Fruit fly (Drosophila melanogaster) whole organism, embryonic: ENCODE results near the gene CG15742.
A peak's percentile ranks its signal among the peaks of the same experiment; 100 is the strongest.

Experiments used
- ATbp ChIP-seq: fragments of 200-800 bp; sonication (Bioruptor generic); optimal IDR thresholded peaks from 2 replicates; lab custom pipeline; 2017; ENCODE audit warnings: missing biosample characterization, mild to moderate bottlenecking, missing genetic modification characterization, missing genetic modification reagents
- Atf-2 ChIP-seq: fragments of 200-800 bp; sonication (Bioruptor generic); optimal IDR thresholded peaks from 2 replicates; lab custom pipeline; 2016; ENCODE audit warnings: missing biosample characterization, missing genetic modification characterization
- Blimp-1 ChIP-seq: fragments of 200-800 bp; sonication (Bioruptor generic); optimal IDR thresholded peaks from 3 replicates; lab custom pipeline; 2018; ENCODE audit warnings: missing biosample characterization, missing genetic modification characterization, mild to moderate bottlenecking, moderate library complexity, missing genetic modification reagents
- CG10366 ChIP-seq: fragments of 200-800 bp; sonication (Bioruptor generic); IDR thresholded peaks from 2 replicates; pipeline ENCODE4 v1.3.6; 2022; ENCODE audit warnings: missing biosample characterization, missing genetic modification characterization
- CG11504 ChIP-seq: fragments of 200-800 bp; sonication (Bioruptor generic); optimal IDR thresholded peaks from 3 replicates; lab custom pipeline; 2019; ENCODE audit warnings: missing biosample characterization, mild to moderate bottlenecking, missing genetic modification characterization, moderate library complexity
- CG14014 ChIP-seq: fragments of 200-800 bp; sonication (Bioruptor generic); IDR thresholded peaks from 2 replicates; pipeline ENCODE4 v1.3.6; 2022; ENCODE audit warnings: missing biosample characterization, missing genetic modification characterization
- CG15696 ChIP-seq: fragments of 200-800 bp; sonication (Bioruptor generic); optimal IDR thresholded peaks from 2 replicates; lab custom pipeline; 2019; ENCODE audit warnings: missing biosample characterization, mild to moderate bottlenecking, missing genetic modification characterization, moderate library complexity
- CG1647 ChIP-seq: fragments of 200-800 bp; sonication (Bioruptor generic); optimal IDR thresholded peaks from 3 replicates; lab custom pipeline; 2016; ENCODE audit warnings: missing biosample characterization, missing genetic modification characterization
- CG17829 ChIP-seq: fragments of 200-800 bp; optimal IDR thresholded peaks from 2 replicates; lab custom pipeline; 2019; ENCODE audit warnings: missing biosample characterization, mild to moderate bottlenecking, missing genetic modification characterization, moderate library complexity
- CG18764 ChIP-seq: fragments of 200-800 bp; sonication (Bioruptor generic); optimal IDR thresholded peaks from 3 replicates; lab custom pipeline; 2016; ENCODE audit warnings: missing biosample characterization, missing genetic modification characterization
- CG2199 ChIP-seq: fragments of 200-800 bp; sonication (Bioruptor generic); IDR thresholded peaks from 3 replicates; pipeline ENCODE4 v1.3.6; 2022; ENCODE audit warnings: missing biosample characterization, missing genetic modification characterization
- CG2678 ChIP-seq: fragments of 200-800 bp; sonication (Bioruptor generic); optimal IDR thresholded peaks from 3 replicates; lab custom pipeline; 2019; ENCODE audit warnings: missing biosample characterization, mild to moderate bottlenecking, missing genetic modification characterization, moderate library complexity
- CG31224 ChIP-seq: fragments of 200-800 bp; sonication (Bioruptor generic); IDR thresholded peaks from 2 replicates; pipeline ENCODE4 v1.3.6; 2022; ENCODE audit warnings: missing biosample characterization, missing genetic modification characterization
- CG32532 ChIP-seq: fragments of 200-800 bp; sonication (Bioruptor generic); IDR thresholded peaks from 2 replicates; pipeline ENCODE4 v1.3.6; 2022; ENCODE audit warnings: missing biosample characterization, missing genetic modification characterization
- CG32772 ChIP-seq: fragments of 200-800 bp; sonication (Bioruptor generic); IDR thresholded peaks from 2 replicates; pipeline ENCODE4 v1.3.6; 2022; ENCODE audit warnings: missing biosample characterization, missing genetic modification characterization
- CG6175 ChIP-seq: fragments of 200-800 bp; sonication (Bioruptor generic); IDR thresholded peaks from 3 replicates; pipeline ENCODE4 v1.3.6; 2022; ENCODE audit warnings: missing biosample characterization, missing genetic modification characterization
- CG9437 ChIP-seq: fragments of 200-800 bp; sonication (Bioruptor generic); optimal IDR thresholded peaks from 2 replicates; lab custom pipeline; 2018; ENCODE audit warnings: missing biosample characterization, mild to moderate bottlenecking, missing genetic modification characterization
- CG9876 ChIP-seq: fragments of 200-800 bp; sonication (Bioruptor generic); optimal IDR thresholded peaks from 2 replicates; lab custom pipeline; 2016; ENCODE audit warnings: missing biosample characterization, missing genetic modification characterization
- CoRest ChIP-seq: fragments of 200-800 bp; sonication (Bioruptor generic); optimal IDR thresholded peaks from 3 replicates; lab custom pipeline; 2018; ENCODE audit warnings: missing biosample characterization, mild to moderate bottlenecking, missing genetic modification characterization, moderate library complexity
- D19A ChIP-seq: fragments of 200-800 bp; optimal IDR thresholded peaks from 3 replicates; lab custom pipeline; 2019; ENCODE audit warnings: missing biosample characterization, mild to moderate bottlenecking, missing genetic modification characterization, moderate library complexity
- Dbx ChIP-seq: fragments of 200-800 bp; sonication (Bioruptor generic); IDR thresholded peaks from 3 replicates; pipeline ENCODE4 v1.3.6; 2022; ENCODE audit warnings: missing biosample characterization, missing genetic modification characterization
- Eip74EF ChIP-seq, 2 experiments: fragments of 200-800 bp in 1 of 2; fragments of >200 bp in 1 of 2; sonication (Bioruptor generic) in 1 of 2; optimal IDR thresholded peaks; 2 replicates each; lab custom pipeline; 2017 to 2019; ENCODE audit warnings: missing biosample characterization in 2 of 2, missing genetic modification characterization in 2 of 2, mild to moderate bottlenecking in 1 of 2, moderate library complexity in 1 of 2
- H15 ChIP-seq: fragments of 200-800 bp; sonication (Bioruptor generic); IDR thresholded peaks from 3 replicates; pipeline ENCODE4 v1.3.6; 2022; ENCODE audit warnings: missing biosample characterization, missing genetic modification characterization
- Hmx ChIP-seq: fragments of 200-800 bp; sonication (Bioruptor generic); optimal IDR thresholded peaks from 2 replicates; lab custom pipeline; 2016; ENCODE audit warnings: missing biosample characterization, missing genetic modification characterization
- Nf-YC ChIP-seq: fragments of 200-800 bp; optimal IDR thresholded peaks from 3 replicates; lab custom pipeline; 2019; ENCODE audit warnings: missing biosample characterization, mild to moderate bottlenecking, missing genetic modification characterization, moderate library complexity
- Pdp1 ChIP-seq, 2 experiments: fragments of 200-800 bp; sonication (Bioruptor generic); optimal IDR thresholded peaks; 3 replicates each; lab custom pipeline; 2016; ENCODE audit warnings: missing biosample characterization in 2 of 2, missing genetic modification characterization in 2 of 2, mild to moderate bottlenecking in 1 of 2, moderate library complexity in 1 of 2
- Sry-β ChIP-seq: fragments of 200-800 bp; sonication (Bioruptor generic); optimal IDR thresholded peaks from 2 replicates; lab custom pipeline; 2018; ENCODE audit warnings: missing biosample characterization, mild to moderate bottlenecking, missing genetic modification characterization, moderate library complexity
- al ChIP-seq: fragments of 200-800 bp; sonication (Bioruptor generic); IDR thresholded peaks from 2 replicates; pipeline ENCODE4 v1.3.6; 2022; ENCODE audit warnings: missing biosample characterization, missing genetic modification characterization
- bowl ChIP-seq: fragments of 200-800 bp; sonication (Bioruptor generic); IDR thresholded peaks from 2 replicates; pipeline ENCODE4 v1.3.6; 2022; ENCODE audit warnings: missing biosample characterization, missing genetic modification characterization
- ci ChIP-seq: fragments of 200-800 bp; sonication (Bioruptor generic); IDR thresholded peaks from 3 replicates; pipeline ENCODE4 v1.3.6; 2022; ENCODE audit warnings: missing biosample characterization, missing genetic modification characterization
- crc ChIP-seq: fragments of 200-800 bp; sonication (Bioruptor generic); optimal IDR thresholded peaks from 2 replicates; lab custom pipeline; 2016; ENCODE audit warnings: missing biosample characterization, missing genetic modification characterization
- crol ChIP-seq: fragments of 200-800 bp; sonication (Bioruptor generic); IDR thresholded peaks from 2 replicates; pipeline ENCODE4 v1.3.6; 2022; ENCODE audit warnings: missing biosample characterization, missing genetic modification characterization
- dmrt99B ChIP-seq: fragments of 200-800 bp; sonication (Bioruptor generic); optimal IDR thresholded peaks from 2 replicates; lab custom pipeline; 2018; ENCODE audit warnings: missing biosample characterization, mild to moderate bottlenecking, missing genetic modification characterization, moderate library complexity
- dysf ChIP-seq: fragments of 200-800 bp; sonication (Bioruptor generic); IDR thresholded peaks from 3 replicates; pipeline ENCODE4 v1.3.6; 2022; ENCODE audit warnings: missing biosample characterization, missing genetic modification characterization
- eve ChIP-seq, 2 experiments: fragments of >200 bp; optimal IDR thresholded peaks; 2 replicates each; lab custom pipeline; 2017; ENCODE audit warnings: missing biosample characterization in 2 of 2, missing genetic modification characterization in 2 of 2
- fd102C ChIP-seq: fragments of 200-800 bp; sonication (Bioruptor generic); optimal IDR thresholded peaks from 2 replicates; lab custom pipeline; 2018; ENCODE audit warnings: missing biosample characterization, mild to moderate bottlenecking, missing genetic modification characterization, moderate library complexity
- grau ChIP-seq: fragments of 200-800 bp; optimal IDR thresholded peaks from 3 replicates; lab custom pipeline; 2019; ENCODE audit warnings: missing biosample characterization, mild to moderate bottlenecking, missing genetic modification characterization, moderate library complexity
- hth ChIP-seq: fragments of >200 bp; optimal IDR thresholded peaks from 2 replicates; lab custom pipeline; 2017; ENCODE audit warnings: inconsistent platforms
- jing ChIP-seq: fragments of 200-800 bp; sonication (Bioruptor generic); optimal IDR thresholded peaks from 2 replicates; lab custom pipeline; 2018; ENCODE audit warnings: missing biosample characterization, mild to moderate bottlenecking, missing genetic modification characterization
- kah ChIP-seq: fragments of 200-800 bp; sonication (Bioruptor generic); optimal IDR thresholded peaks from 2 replicates; lab custom pipeline; 2018; ENCODE audit warnings: missing biosample characterization, mild to moderate bottlenecking, missing genetic modification characterization
- ken ChIP-seq: fragments of 200-800 bp; sonication (Bioruptor generic); IDR thresholded peaks from 3 replicates; pipeline ENCODE4 v1.3.6; 2022; ENCODE audit warnings: missing biosample characterization, missing genetic modification characterization
- mam ChIP-seq: fragments of 200-800 bp; sonication (Bioruptor generic); optimal IDR thresholded peaks from 3 replicates; lab custom pipeline; 2016; ENCODE audit warnings: missing biosample characterization, missing genetic modification characterization
- nerfin-1 ChIP-seq: fragments of 200-800 bp; sonication (Bioruptor generic); optimal IDR thresholded peaks from 3 replicates; lab custom pipeline; 2019; ENCODE audit warnings: missing biosample characterization, mild to moderate bottlenecking, missing genetic modification characterization, moderate library complexity
- sd ChIP-seq: fragments of 200-800 bp; sonication (Bioruptor generic); optimal IDR thresholded peaks from 3 replicates; lab custom pipeline; 2018; ENCODE audit warnings: missing biosample characterization, mild to moderate bottlenecking, missing genetic modification characterization, moderate library complexity
- sima ChIP-seq: fragments of 200-800 bp; sonication (Bioruptor generic); optimal IDR thresholded peaks from 2 replicates; lab custom pipeline; 2016; ENCODE audit warnings: missing biosample characterization, missing genetic modification characterization
- sob ChIP-seq: fragments of 200-800 bp; sonication (Bioruptor generic); IDR thresholded peaks from 2 replicates; pipeline ENCODE4 v1.3.6; 2022; ENCODE audit warnings: missing biosample characterization, missing genetic modification characterization
- wek ChIP-seq: fragments of 200-800 bp; sonication (Bioruptor generic); optimal IDR thresholded peaks from 3 replicates; lab custom pipeline; 2018; ENCODE audit warnings: missing biosample characterization, mild to moderate bottlenecking, missing genetic modification characterization, moderate library complexity

CG15742 gene

dm6 chrX:13234738-13235470, 23.4 kb downstream of the CG15742 start (continued):
- TF ChIP-seq bowl (GFP tag; lab: Robert Waterston, UW), result 0 out of 2 replicates have a peak, but pooled peaks have one; percentile 16
- no peak for TF ChIP-seq Hmx (GFP tag; lab: Kevin White, UChicago)
- TF ChIP-seq CG17829 (tag; lab: Kevin White, UChicago), result no peak
- TF ChIP-seq grau, result peak; percentile 94
- no peak for TF ChIP-seq Nf-YC (tag; lab: Kevin White, UChicago)
- no peak for TF ChIP-seq Blimp-1 (GFP tag; lab: Kevin White, UChicago)
- no peak for TF ChIP-seq fd102C (GFP tag; lab: Kevin White, UChicago)
- TF ChIP-seq CG9876, result no peak
- no peak for TF ChIP-seq D19A (tag; lab: Kevin White, UChicago)
- no peak for TF ChIP-seq ATbp
- TF ChIP-seq CG10366 (GFP tag; lab: Robert Waterston, UW), result peak; percentile 38; the same call in 1 of the 2 replicates
- TF ChIP-seq Sry-β (GFP tag; lab: Kevin White, UChicago), result no peak
- TF ChIP-seq CG1647, result no peak
- TF ChIP-seq hth, result no peak
- TF ChIP-seq sob (GFP tag; lab: Robert Waterston, UW), result no peak
- TF ChIP-seq eve (GFP tag; optimal IDR thresholded peaks at IDR 0.05; lab: Kevin White, UChicago), result no peak
- TF ChIP-seq H15 (GFP tag; lab: Robert Waterston, UW), result no peak
- no peak for TF ChIP-seq sima (GFP tag; lab: Kevin White, UChicago)
- peak in 1 of 2 experiments; percentile 36 for TF ChIP-seq Eip74EF (GFP tag; optimal IDR thresholded peaks at IDR 0.05; lab: Kevin White, UChicago)
- no peak for TF ChIP-seq jing
- TF ChIP-seq kah (GFP tag; lab: Kevin White, UChicago), result no peak
- no peak for TF ChIP-seq CG9437 (GFP tag; lab: Kevin White, UChicago)
- no peak for TF ChIP-seq CG6175 (GFP tag; lab: Robert Waterston, UW)
- TF ChIP-seq CG14014 (GFP tag; lab: Robert Waterston, UW), result peak; percentile 8; the same call in 1 of the 2 replicates
- 0 out of 3 replicates have a peak, but pooled peaks have one; percentile 12 for TF ChIP-seq Dbx (GFP tag; lab: Robert Waterston, UW)
- peak; percentile 54 for TF ChIP-seq CG32772
- no peak for TF ChIP-seq sd (tag; lab: Kevin White, UChicago)
- peak; percentile 91 for TF ChIP-seq crol (GFP tag; lab: Robert Waterston, UW)
- TF ChIP-seq CG32532 (GFP tag; lab: Robert Waterston, UW), result peak; percentile 44; the same call in 1 of the 2 replicates
- no peak for TF ChIP-seq CG11504 (tag; lab: Kevin White, UChicago)
- no peak for TF ChIP-seq CG15696 (tag; lab: Kevin White, UChicago)
- peak; percentile 6 for TF ChIP-seq dmrt99B (tag; lab: Kevin White, UChicago)
- TF ChIP-seq Atf-2 (GFP tag; lab: Kevin White, UChicago), result no peak
- TF ChIP-seq CG18764, result no peak
- TF ChIP-seq CG2678 (tag; lab: Kevin White, UChicago), result peak; percentile 7
- no peak for TF ChIP-seq ci (GFP tag; lab: Robert Waterston, UW)
- no peak for TF ChIP-seq mam (GFP tag; lab: Kevin White, UChicago)
- no peak for TF ChIP-seq dysf
- no peak for TF ChIP-seq CoRest
- no peak for TF ChIP-seq al (GFP tag; lab: Robert Waterston, UW)
- no peak for TF ChIP-seq CG31224
- TF ChIP-seq nerfin-1 (tag; lab: Kevin White, UChicago), result no peak
- 0 out of 3 replicates have a peak, but pooled peaks have one; percentile 10 for TF ChIP-seq ken (GFP tag; lab: Robert Waterston, UW)
- TF ChIP-seq crc (GFP tag; lab: Kevin White, UChicago), result no peak
- no peak for TF ChIP-seq CG2199 (GFP tag; lab: Robert Waterston, UW)
- TF ChIP-seq Pdp1 (GFP tag; optimal IDR thresholded peaks at IDR 0.05; lab: Kevin White, UChicago), result peak in 1 of 2 experiments; percentile 87
- TF ChIP-seq wek (GFP tag; lab: Kevin White, UChicago), result no peak
